Fruit fly (Drosophila melanogaster): ENCODE measurements around the gene CG9021.

DNA sequence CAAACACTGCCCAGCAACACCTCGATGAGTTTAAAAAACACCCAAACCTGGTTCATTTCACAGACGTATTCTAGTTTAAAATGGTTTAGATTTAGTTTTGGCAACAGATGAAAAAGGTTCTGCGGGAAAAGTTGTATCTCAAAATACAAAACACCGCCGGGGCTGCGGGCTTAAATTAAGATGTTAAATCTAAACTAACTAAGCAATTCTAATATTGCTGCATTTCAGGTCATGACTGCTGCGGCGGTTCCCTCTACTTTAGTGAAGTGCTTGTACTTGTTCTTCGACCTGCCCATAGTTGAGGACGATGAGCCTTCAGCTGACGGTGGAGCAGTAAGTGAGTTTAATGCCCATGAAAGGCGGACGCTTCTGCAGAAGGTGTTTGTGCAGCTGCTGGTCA, 5.7 kb upstream of the CG9021 start, which contains the start of gene CG14000:
- no peak for TF ChIP-seq Pif1A (GFP tag; optimal IDR thresholded peaks at IDR 0.05)
- TF ChIP-seq rn (GFP tag; IDR thresholded peaks at IDR 0.05), result no peak
- TF ChIP-seq CG8159 (tag; optimal IDR thresholded peaks at IDR 0.05), result no peak
- no peak for TF ChIP-seq D1 (tag; optimal IDR thresholded peaks at IDR 0.05)
- TF ChIP-seq fd96Ca (GFP tag; IDR thresholded peaks at IDR 0.05), result no peak
- TF ChIP-seq CG14655 (GFP tag; optimal IDR thresholded peaks at IDR 0.05), result no peak
- no peak for TF ChIP-seq CG34367 (tag; optimal IDR thresholded peaks at IDR 0.05)
- TF ChIP-seq CG13204 (GFP tag; optimal IDR thresholded peaks at IDR 0.05), result no peak
- TF ChIP-seq Ets98B (GFP tag; IDR thresholded peaks at IDR 0.05), result no peak
- TF ChIP-seq CG15710 (tag; optimal IDR thresholded peaks at IDR 0.05), result no peak
- no peak for TF ChIP-seq CG10348 (GFP tag; IDR thresholded peaks at IDR 0.05)
- TF ChIP-seq CG32121 (GFP tag; IDR thresholded peaks at IDR 0.05), result no peak
- TF ChIP-seq EcR (GFP tag; optimal IDR thresholded peaks at IDR 0.05), result no peak
